Worm (Caenorhabditis elegans) whole organism, L1 larva: ENCODE measurements around the gene Y39B6A.34.

ENCODE experiments used
- C16A3.4 ChIP-seq: fragments of 150-350 bp; optimal IDR thresholded peaks from 2 replicates; lab custom pipeline; 2014; ENCODE audit warnings: missing biosample characterization, missing genetic modification characterization
- C34B4.2 ChIP-seq: sonication (generic microtip); optimal IDR thresholded peaks from 2 replicates; lab custom pipeline; 2017; ENCODE audit warnings: mild to moderate bottlenecking, missing genetic modification characterization, missing compliant biosample characterization
- F16B12.6 ChIP-seq: fragments of 150-350 bp; optimal IDR thresholded peaks from 2 replicates; lab custom pipeline; 2014; ENCODE audit warnings: missing biosample characterization, missing genetic modification characterization
- aly-2 ChIP-seq: fragments of 150-350 bp; optimal IDR thresholded peaks from 2 replicates; lab custom pipeline; 2014; ENCODE audit warnings: missing biosample characterization, missing genetic modification characterization
- blmp-1 ChIP-seq: fragments of 150-350 bp; optimal IDR thresholded peaks from 2 replicates; lab custom pipeline; 2014; ENCODE audit warnings: missing biosample characterization, missing genetic modification characterization
- ceh-63 ChIP-seq: fragments of 200-800 bp; sonication (Bioruptor generic); optimal IDR thresholded peaks from 2 replicates; lab custom pipeline; 2018; ENCODE audit warnings: mild to moderate bottlenecking, missing genetic modification characterization, missing compliant biosample characterization
- ceh-8 ChIP-seq: fragments of 200-800 bp; sonication (Bioruptor generic); optimal IDR thresholded peaks from 2 replicates; lab custom pipeline; 2018; ENCODE audit warnings: mild to moderate bottlenecking, missing genetic modification characterization, moderate library complexity, missing compliant biosample characterization
- ceh-82 ChIP-seq, 3 experiments: fragments of 150-350 bp in 1 of 3; sonication (generic microtip) in 2 of 3; optimal IDR thresholded peaks; 2 replicates each; lab custom pipeline; 2014 to 2017; ENCODE audit warnings: missing biosample characterization in 3 of 3, missing genetic modification characterization in 3 of 3
- ceh-90 ChIP-seq: sonication (generic microtip); optimal IDR thresholded peaks from 2 replicates; lab custom pipeline; 2016; ENCODE audit warnings: missing genetic modification characterization, missing compliant biosample characterization
- ces-1 ChIP-seq: fragments of 150-350 bp; optimal IDR thresholded peaks from 2 replicates; lab custom pipeline; 2014; ENCODE audit warnings: missing biosample characterization, missing genetic modification reagents, missing genetic modification characterization
- dsc-1 ChIP-seq: sonication (generic microtip); optimal IDR thresholded peaks from 2 replicates; lab custom pipeline; 2016; ENCODE audit warnings: mild to moderate bottlenecking, missing genetic modification characterization, missing compliant biosample characterization
- egl-27 ChIP-seq, 2 experiments: fragments of 150-350 bp in 1 of 2; sonication (generic microtip); optimal IDR thresholded peaks; 3 replicates each; lab custom pipeline; 2017 to 2018; ENCODE audit warnings: missing biosample characterization in 2 of 2, missing genetic modification characterization in 2 of 2, missing genetic modification reagents in 2 of 2
- elt-3 ChIP-seq, 6 experiments: fragments of 150-350 bp in 1 of 6; sonication (generic microtip); optimal IDR thresholded peaks; 2 replicates each; lab custom pipeline; 2017 to 2018; ENCODE audit warnings: missing biosample characterization in 6 of 6, missing genetic modification characterization in 6 of 6, inconsistent platforms in 1 of 6
- ets-5 ChIP-seq: fragments of 200-800 bp; sonication (Bioruptor generic); IDR thresholded peaks from 2 replicates; pipeline ENCODE4 v1.3.6; 2022; ENCODE audit warnings: missing genetic modification characterization, missing compliant biosample characterization
- fkh-10 ChIP-seq: sonication (generic microtip); optimal IDR thresholded peaks from 2 replicates; lab custom pipeline; 2017; ENCODE audit warnings: missing biosample characterization, missing genetic modification reagents, missing genetic modification characterization
- fkh-4 ChIP-seq: sonication (generic microtip); optimal IDR thresholded peaks from 2 replicates; lab custom pipeline; 2016; ENCODE audit warnings: missing compliant biosample characterization, missing genetic modification characterization, borderline replicate concordance
- fkh-8 ChIP-seq: sonication (generic microtip); optimal IDR thresholded peaks from 2 replicates; lab custom pipeline; 2016; ENCODE audit warnings: mild to moderate bottlenecking, missing genetic modification characterization, missing compliant biosample characterization
- fos-1 ChIP-seq: fragments of 150-350 bp; optimal IDR thresholded peaks from 2 replicates; lab custom pipeline; 2014; ENCODE audit warnings: missing biosample characterization, missing genetic modification characterization
- irx-1 ChIP-seq: sonication (generic microtip); optimal IDR thresholded peaks from 2 replicates; lab custom pipeline; 2016; ENCODE audit warnings: missing genetic modification characterization, missing compliant biosample characterization
- lin-13 ChIP-seq: fragments of 150-350 bp; optimal IDR thresholded peaks from 2 replicates; lab custom pipeline; 2014; ENCODE audit warnings: missing biosample characterization, missing genetic modification reagents, missing genetic modification characterization
- lin-35 ChIP-seq, 2 experiments: fragments of 150-350 bp; optimal IDR thresholded peaks; 2 replicates each; lab custom pipeline; 2014; ENCODE audit warnings: missing biosample characterization in 2 of 2, missing genetic modification characterization in 2 of 2, missing genetic modification reagents in 2 of 2
- lin-39 ChIP-seq: fragments of 150-350 bp; optimal IDR thresholded peaks from 2 replicates; lab custom pipeline; 2014; ENCODE audit warnings: missing biosample characterization, missing genetic modification reagents, missing genetic modification characterization
- lir-3 ChIP-seq: sonication (generic microtip); optimal IDR thresholded peaks from 2 replicates; lab custom pipeline; 2016; ENCODE audit warnings: mild to moderate bottlenecking, missing genetic modification characterization, moderate library complexity, missing compliant biosample characterization; ENCODE audit not compliant: poor library complexity
- mab-9 ChIP-seq: fragments of 200-800 bp; sonication (Bioruptor generic); IDR thresholded peaks from 2 replicates; pipeline ENCODE4 v1.3.6; 2022; ENCODE audit warnings: missing genetic modification reagents, missing genetic modification characterization, missing compliant biosample characterization
- mdl-1 ChIP-seq, 2 experiments: fragments of 150-350 bp; optimal IDR thresholded peaks; 2 replicates each; lab custom pipeline; 2014 to 2017; ENCODE audit warnings: missing biosample characterization in 2 of 2, missing genetic modification characterization in 2 of 2, inconsistent platforms in 1 of 2
- mep-1 ChIP-seq: fragments of 150-350 bp; optimal IDR thresholded peaks from 2 replicates; lab custom pipeline; 2014; ENCODE audit warnings: missing biosample characterization, missing genetic modification characterization
- nhr-19 ChIP-seq: fragments of 200-800 bp; sonication (Bioruptor generic); conservative IDR thresholded peaks from 2 replicates; pipeline ENCODE4 v1.3.6; 2022; ENCODE audit warnings: missing genetic modification characterization, missing compliant biosample characterization
- nhr-20 ChIP-seq: sonication (generic microtip); optimal IDR thresholded peaks from 2 replicates; lab custom pipeline; 2016; ENCODE audit warnings: mild to moderate bottlenecking, missing genetic modification characterization, missing compliant biosample characterization
- nhr-237 ChIP-seq: fragments of 150-350 bp; optimal IDR thresholded peaks from 2 replicates; lab custom pipeline; 2014; ENCODE audit warnings: missing biosample characterization, missing genetic modification characterization
- nhr-28 ChIP-seq: fragments of 150-350 bp; optimal IDR thresholded peaks from 2 replicates; lab custom pipeline; 2014; ENCODE audit warnings: missing biosample characterization, missing genetic modification characterization
- nhr-47 ChIP-seq: sonication (generic microtip); optimal IDR thresholded peaks from 2 replicates; lab custom pipeline; 2016; ENCODE audit warnings: mild to moderate bottlenecking, missing genetic modification characterization, moderate library complexity, missing compliant biosample characterization
- nhr-71 ChIP-seq: sonication (generic microtip); optimal IDR thresholded peaks from 2 replicates; lab custom pipeline; 2016; ENCODE audit warnings: mild to moderate bottlenecking, missing genetic modification characterization, moderate library complexity, missing compliant biosample characterization
- nhr-77 ChIP-seq: fragments of 150-350 bp; optimal IDR thresholded peaks from 2 replicates; lab custom pipeline; 2014; ENCODE audit warnings: missing biosample characterization, missing genetic modification characterization
- nhr-84 ChIP-seq: sonication (generic microtip); optimal IDR thresholded peaks from 2 replicates; lab custom pipeline; 2017; ENCODE audit warnings: missing biosample characterization, missing genetic modification characterization
- nhr-90 ChIP-seq: sonication (generic microtip); optimal IDR thresholded peaks from 2 replicates; lab custom pipeline; 2016; ENCODE audit warnings: mild to moderate bottlenecking, missing genetic modification characterization, missing compliant biosample characterization; ENCODE audit not compliant: poor library complexity
- pag-3 ChIP-seq: sonication (generic microtip); optimal IDR thresholded peaks from 2 replicates; lab custom pipeline; 2017; ENCODE audit warnings: missing genetic modification characterization, mild to moderate bottlenecking, missing compliant biosample characterization, antibody characterized with exemption, borderline replicate concordance; ENCODE audit not compliant: insufficient read depth
- pax-3 ChIP-seq: fragments of 200-800 bp; sonication (Bioruptor generic); optimal IDR thresholded peaks from 2 replicates; lab custom pipeline; 2018; ENCODE audit warnings: mild to moderate bottlenecking, missing genetic modification characterization, moderate library complexity, missing compliant biosample characterization
- pqm-1 ChIP-seq: sonication (generic microtip); optimal IDR thresholded peaks from 3 replicates; lab custom pipeline; 2017; ENCODE audit warnings: missing biosample characterization, missing genetic modification characterization
- rnt-1 ChIP-seq: sonication (generic microtip); optimal IDR thresholded peaks from 2 replicates; lab custom pipeline; 2016; ENCODE audit warnings: mild to moderate bottlenecking, missing genetic modification characterization, moderate library complexity, missing compliant biosample characterization
- skn-1 ChIP-seq: fragments of 150-350 bp; optimal IDR thresholded peaks from 2 replicates; lab custom pipeline; 2014; ENCODE audit warnings: missing biosample characterization, missing genetic modification characterization
- snpc-4 ChIP-seq: fragments of 150-350 bp; optimal IDR thresholded peaks from 2 replicates; lab custom pipeline; 2014; ENCODE audit warnings: missing biosample characterization, missing genetic modification characterization
- snu-23 ChIP-seq: sonication (generic microtip); optimal IDR thresholded peaks from 2 replicates; lab custom pipeline; 2016; ENCODE audit warnings: missing genetic modification characterization, missing compliant biosample characterization
- sptf-1 ChIP-seq: fragments of 150-350 bp; optimal IDR thresholded peaks from 2 replicates; lab custom pipeline; 2014; ENCODE audit warnings: missing biosample characterization, missing genetic modification characterization
- sup-37 ChIP-seq: fragments of 200-800 bp; sonication (Bioruptor generic); optimal IDR thresholded peaks from 2 replicates; lab custom pipeline; 2018; ENCODE audit warnings: mild to moderate bottlenecking, missing genetic modification characterization, missing compliant biosample characterization
- swsn-7 ChIP-seq: sonication (generic microtip); optimal IDR thresholded peaks from 2 replicates; lab custom pipeline; 2016; ENCODE audit warnings: missing genetic modification characterization, missing compliant biosample characterization
- unc-130 ChIP-seq: fragments of 150-350 bp; optimal IDR thresholded peaks from 2 replicates; lab custom pipeline; 2017; ENCODE audit warnings: missing biosample characterization, missing genetic modification characterization, inconsistent platforms
- unc-62 ChIP-seq: fragments of 150-350 bp; optimal IDR thresholded peaks from 2 replicates; lab custom pipeline; 2014; ENCODE audit warnings: missing biosample characterization, missing genetic modification reagents, missing genetic modification characterization
- vab-15 ChIP-seq: sonication (generic microtip); optimal IDR thresholded peaks from 2 replicates; lab custom pipeline; 2017; ENCODE audit warnings: missing genotype, mild to moderate bottlenecking, missing genetic modification characterization, missing compliant biosample characterization
- xbp-1 ChIP-seq: sonication (generic microtip); optimal IDR thresholded peaks from 2 replicates; lab custom pipeline; 2016; ENCODE audit warnings: missing genetic modification characterization, missing compliant biosample characterization
- zag-1 ChIP-seq: fragments of 150-350 bp; optimal IDR thresholded peaks from 2 replicates; lab custom pipeline; 2014; ENCODE audit warnings: missing biosample characterization, missing genetic modification characterization
- ztf-11 ChIP-seq, 2 experiments: sonication (generic microtip); optimal IDR thresholded peaks; 2 replicates each; lab custom pipeline; 2016 to 2017; ENCODE audit warnings: missing genetic modification characterization in 2 of 2, missing biosample characterization in 1 of 2, missing compliant biosample characterization in 1 of 2

The Y39B6A.34 gene

ce11 chrV:18990238-18990901, 10.4 kb upstream of the Y39B6A.34 start, which contains the start of the genes reps-1 and Y39B6A.37 (continued):
- TF ChIP-seq nhr-47 (tag; lab: Kevin White, UChicago) (peak; percentile 89), nhr-20 (tag; lab: Kevin White, UChicago) (peak; percentile 67), pax-3 (tag; lab: Kevin White, UChicago) (no peak), unc-130 (tag; lab: Kevin White, UChicago) (peak; percentile 67), mep-1 (peak; percentile 88), skn-1 (peak; percentile 67), nhr-237 (tag; lab: Kevin White, UChicago) (peak; percentile 17), nhr-84 (no peak), snpc-4 (tag; lab: Kevin White, UChicago) (peak; percentile 62), C16A3.4 (peak; percentile 43), mdl-1 (tag; optimal IDR thresholded peaks at IDR 0.05; lab: Kevin White, UChicago) (peak in 1 of 2 experiments; percentile 31), ztf-11 (tag; optimal IDR thresholded peaks at IDR 0.05; lab: Kevin White, UChicago) (peak in 1 of 2 experiments; percentile 46), fkh-8 (tag; lab: Kevin White, UChicago) (peak; percentile 52), ces-1 (GFP tag; lab: Kevin White, UChicago) (no peak), unc-62 (no peak), ets-5 (GFP tag; lab: Robert Waterston, UW) (no peak), zag-1 (no peak), irx-1 (tag; lab: Kevin White, UChicago) (peak; percentile 72), lir-3 (no peak), mab-9 (GFP tag; lab: Robert Waterston, UW) (peak; percentile 79), vab-15 (tag; lab: Kevin White, UChicago) (no peak), rnt-1 (tag; lab: Kevin White, UChicago) (peak; percentile 90), nhr-71 (peak; percentile 86), nhr-19 (GFP tag; lab: Robert Waterston, UW) (peak; percentile 93), blmp-1 (peak; percentile 42), pag-3 (tag; lab: Kevin White, UChicago) (no peak), xbp-1 (tag; lab: Kevin White, UChicago) (peak; percentile 75), nhr-28 (tag; lab: Kevin White, UChicago) (no peak), pqm-1 (tag; lab: Kevin White, UChicago) (no peak), ceh-82 (tag; optimal IDR thresholded peaks at IDR 0.05; lab: Kevin White, UChicago) (peak; percentile 75 to 90 (median 89)), fos-1 (no peak), swsn-7 (tag; lab: Kevin White, UChicago) (peak; percentile 82), fkh-4 (tag; lab: Kevin White, UChicago) (peak; percentile 43), C34B4.2 (tag; lab: Kevin White, UChicago) (no peak), egl-27 (tag; optimal IDR thresholded peaks at IDR 0.05; lab: Kevin White, UChicago) (no peak), fkh-10 (GFP tag; lab: Kevin White, UChicago) (no peak), nhr-77 (tag; lab: Kevin White, UChicago) (peak; percentile 16), lin-35 (GFP tag; optimal IDR thresholded peaks at IDR 0.05; lab: Kevin White, UChicago) (peak; percentile 74 to 85), ceh-63 (GFP tag; lab: Kevin White, UChicago) (no peak), lin-13 (GFP tag; lab: Kevin White, UChicago) (peak; percentile 73), aly-2 (tag; lab: Kevin White, UChicago) (peak; percentile 53), ceh-90 (tag; lab: Kevin White, UChicago) (peak; percentile 57), sup-37 (peak; percentile 53), elt-3 (tag; optimal IDR thresholded peaks at IDR 0.05; lab: Kevin White, UChicago) (peak in 1 of 6 experiments; percentile 9), dsc-1 (peak; percentile 77), ceh-8 (peak; percentile 55), snu-23 (GFP tag; lab: Kevin White, UChicago) (peak; percentile 85), nhr-90 (peak; percentile 78), lin-39 (tag; lab: Kevin White, UChicago) (peak; percentile 57), F16B12.6 (tag; lab: Kevin White, UChicago) (peak; percentile 39), sptf-1 (tag; lab: Kevin White, UChicago) (no peak)
